Fruit fly (Drosophila melanogaster): ENCODE measurements around the gene AIMP2.

AIMP2 gene

DNA sequence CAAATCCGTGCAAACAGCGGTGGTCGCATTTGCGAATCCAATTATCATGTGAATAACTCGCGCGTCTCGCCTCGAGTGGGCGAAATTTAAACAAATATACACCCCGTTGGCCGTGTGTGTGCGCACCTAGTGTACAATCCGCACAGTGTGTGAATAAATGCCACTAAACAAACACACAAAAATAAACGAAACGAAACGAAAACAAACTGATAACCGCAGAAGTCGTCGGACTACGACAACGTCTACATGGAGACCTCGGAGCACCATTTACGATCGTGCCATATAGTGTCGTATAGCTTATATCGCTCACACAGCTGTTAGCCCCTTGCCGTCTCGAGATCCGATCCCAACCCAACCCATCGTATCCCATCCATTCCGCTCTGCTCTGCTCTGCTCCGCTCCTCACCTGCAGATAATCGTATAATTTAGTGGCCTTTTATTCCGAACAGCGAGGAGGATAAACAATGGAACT is 16.9 kb upstream of the AIMP2 start:
- TF ChIP-seq CG32264 (GFP tag; optimal IDR thresholded peaks at IDR 0.05) (peak; percentile 32), br (GFP tag; optimal IDR thresholded peaks at IDR 0.05) (peak; percentile 47), sage (GFP tag; optimal IDR thresholded peaks at IDR 0.05) (no peak), Abd-B (GFP tag; optimal IDR thresholded peaks at IDR 0.05) (no peak), sv (GFP tag; optimal IDR thresholded peaks at IDR 0.05) (no peak), Sp1 (GFP tag; optimal IDR thresholded peaks at IDR 0.05) (peak; percentile 55), dmrt93B (GFP tag; optimal IDR thresholded peaks at IDR 0.05) (no peak), Myc (optimal IDR thresholded peaks at IDR 0.05) (no peak), CrebA (GFP tag; optimal IDR thresholded peaks at IDR 0.05; ENCODE audit: borderline replicate concordance) (no peak), fru (GFP tag; optimal IDR thresholded peaks at IDR 0.05) (no peak), foxo (GFP tag; optimal IDR thresholded peaks at IDR 0.05) (no peak), Mio (GFP tag; optimal IDR thresholded peaks at IDR 0.05) (no peak), Rel (GFP tag; optimal IDR thresholded peaks at IDR 0.05) (peak; percentile 36), Rel (tag; optimal IDR thresholded peaks at IDR 0.05) (no peak), lola (GFP tag; optimal IDR thresholded peaks at IDR 0.05) (no peak), psq (GFP tag; optimal IDR thresholded peaks at IDR 0.05) (peak; percentile 66), pan (optimal IDR thresholded peaks at IDR 0.05) (no peak), tai (GFP tag; optimal IDR thresholded peaks at IDR 0.05) (no peak), Hr78 (GFP tag; optimal IDR thresholded peaks at IDR 0.05) (no peak), HLH106 (tag; optimal IDR thresholded peaks at IDR 0.05) (no peak), GATAd (GFP tag; optimal IDR thresholded peaks at IDR 0.05) (no peak), Hnf4 (GFP tag; optimal IDR thresholded peaks at IDR 0.05) (no peak), Hr83 (GFP tag; optimal IDR thresholded peaks at IDR 0.05; ENCODE audit: poor library complexity, severe bottlenecking) (peak; percentile 90), CG9705 (GFP tag; optimal IDR thresholded peaks at IDR 0.05) (no peak), h (GFP tag; optimal IDR thresholded peaks at IDR 0.05) (peak; percentile 66), OdsH (GFP tag; optimal IDR thresholded peaks at IDR 0.05) (peak; percentile 19), Dfd (GFP tag; optimal IDR thresholded peaks at IDR 0.05) (no peak), rgr (GFP tag; optimal IDR thresholded peaks at IDR 0.05) (peak; percentile 68), brk (GFP tag; optimal IDR thresholded peaks at IDR 0.05) (no peak), woc (GFP tag; optimal IDR thresholded peaks at IDR 0.05) (no peak), Vsx2 (GFP tag; optimal IDR thresholded peaks at IDR 0.05; ENCODE audit: partially characterized antibody) (no peak), dsf (GFP tag; optimal IDR thresholded peaks at IDR 0.05; ENCODE audit: borderline replicate concordance) (no peak), usp (GFP tag; optimal IDR thresholded peaks at IDR 0.05) (no peak), dl (GFP tag; optimal IDR thresholded peaks at IDR 0.05; ENCODE audit: insufficient read depth in 1 of 2, partially characterized antibody in 2 of 2) (no peak), ey (GFP tag; optimal IDR thresholded peaks at IDR 0.05) (no peak), Jra (GFP tag; optimal IDR thresholded peaks at IDR 0.05) (no peak), jim (GFP tag; optimal IDR thresholded peaks at IDR 0.05) (peak; percentile 28), Dif (GFP tag; optimal IDR thresholded peaks at IDR 0.05; ENCODE audit: partially characterized antibody) (no peak), N (GFP tag; optimal IDR thresholded peaks at IDR 0.05) (no peak)

DNA sequence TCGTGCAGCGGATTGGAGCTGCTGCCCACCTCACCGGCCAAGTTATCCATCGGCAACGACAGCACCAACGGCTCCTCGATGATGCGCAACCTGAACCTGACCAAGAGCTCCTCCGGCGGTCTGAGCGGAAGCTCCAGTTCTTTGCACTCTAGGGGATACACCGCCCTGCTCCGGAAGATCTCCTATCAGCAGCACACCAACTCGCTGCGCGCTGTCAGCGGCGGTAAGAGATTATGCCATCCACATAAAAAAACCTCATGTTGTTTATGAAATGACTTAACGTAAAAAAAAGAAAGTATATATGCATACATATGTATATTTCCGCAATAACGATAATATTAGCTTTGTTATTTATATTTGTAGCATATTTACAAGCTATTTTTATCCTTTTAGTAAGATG is 14.7 kb upstream of the AIMP2 start:
- TF ChIP-seq Rel (GFP tag; optimal IDR thresholded peaks at IDR 0.05) (no peak), Rel (tag; optimal IDR thresholded peaks at IDR 0.05) (peak; percentile 77), fru (GFP tag; optimal IDR thresholded peaks at IDR 0.05) (no peak)

DNA sequence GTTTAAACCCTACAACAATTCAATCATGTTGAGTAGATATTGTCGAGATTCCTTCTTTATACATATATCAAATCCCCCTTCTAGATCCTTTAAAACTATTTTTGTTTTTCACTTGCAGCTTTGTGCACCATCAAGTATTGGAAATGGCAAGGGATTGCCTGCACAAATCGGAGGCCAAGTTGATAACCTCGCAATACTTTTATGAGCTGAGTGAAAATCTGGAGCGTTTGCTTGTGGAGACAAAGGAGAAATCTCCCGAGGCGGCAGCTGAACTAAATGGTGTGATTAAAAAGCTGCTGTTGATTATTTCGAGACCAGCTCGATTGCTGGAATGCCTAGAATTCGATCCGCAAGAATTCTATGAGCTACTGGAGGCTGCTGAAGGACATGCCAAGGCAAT is 12.9 kb upstream of the AIMP2 start:
- no peak for TF ChIP-seq sv (GFP tag; optimal IDR thresholded peaks at IDR 0.05)
- TF ChIP-seq Hr83 (GFP tag; optimal IDR thresholded peaks at IDR 0.05; ENCODE audit: poor library complexity, severe bottlenecking): no peak
